Worm (Caenorhabditis elegans) whole organism, L4 larva: Measurements from ENCODE around the gene T13H5.1.
A peak's percentile ranks its signal among the peaks of the same experiment; 100 is the strongest.

Source experiments
- F26F4.8 ChIP-seq: fragments of 200-800 bp; sonication (Bioruptor generic); conservative IDR thresholded peaks from 2 replicates; pipeline ENCODE4 v1.3.6; 2022; ENCODE audit warnings: missing genetic modification characterization, missing compliant biosample characterization
- T20F7.1 ChIP-seq: fragments of 200-800 bp; sonication (Bioruptor generic); optimal IDR thresholded peaks from 2 replicates; lab custom pipeline; 2018; ENCODE audit warnings: mild to moderate bottlenecking, missing genetic modification characterization, missing compliant biosample characterization
- Y48G9A.11 ChIP-seq: fragments of 200-800 bp; sonication (Bioruptor generic); IDR thresholded peaks from 2 replicates; pipeline ENCODE4 v1.3.6; 2022; ENCODE audit warnings: missing genetic modification reagents, missing genetic modification characterization, missing compliant biosample characterization
- ZK337.2 ChIP-seq: fragments of 200-800 bp; sonication (Bioruptor generic); IDR thresholded peaks from 2 replicates; pipeline ENCODE4 v1.3.6; 2022; ENCODE audit warnings: missing genetic modification reagents, missing genetic modification characterization, missing compliant biosample characterization
- aha-1 ChIP-seq: fragments of 150-350 bp; peaks from one replicate; lab custom pipeline; 2014; ENCODE audit warnings: missing biosample characterization, missing genetic modification characterization
- ama-1 ChIP-seq: fragments of 150-350 bp; optimal IDR thresholded peaks from 2 replicates; lab custom pipeline; 2014; ENCODE audit warnings: inconsistent platforms, mixed read lengths
- ceh-82 ChIP-seq: sonication (generic microtip); optimal IDR thresholded peaks from 2 replicates; lab custom pipeline; 2017; ENCODE audit warnings: missing biosample characterization, missing genetic modification characterization
- cey-2 ChIP-seq: sonication (generic microtip); optimal IDR thresholded peaks from 3 replicates; lab custom pipeline; 2017; ENCODE audit warnings: missing genetic modification characterization, mild to moderate bottlenecking, missing compliant biosample characterization, antibody characterized with exemption, borderline replicate concordance; ENCODE audit not compliant: insufficient read depth
- daf-16 ChIP-seq, 3 experiments: sonication (generic microtip); optimal IDR thresholded peaks; 2 replicates each; lab custom pipeline; 2016 to 2017; ENCODE audit warnings: missing genetic modification characterization in 3 of 3, missing genetic modification reagents in 3 of 3, mild to moderate bottlenecking in 2 of 3, missing compliant biosample characterization in 2 of 3, missing biosample characterization in 1 of 3, moderate library complexity in 1 of 3
- daf-19 ChIP-seq: fragments of 200-800 bp; sonication (Bioruptor generic); conservative IDR thresholded peaks from 2 replicates; pipeline ENCODE4 v1.3.6; 2022; ENCODE audit warnings: missing genetic modification characterization, missing compliant biosample characterization
- dmd-6 ChIP-seq: fragments of 200-800 bp; sonication (Bioruptor generic); IDR thresholded peaks from 2 replicates; pipeline ENCODE4 v1.3.6; 2022; ENCODE audit warnings: missing genetic modification reagents, missing genetic modification characterization, missing compliant biosample characterization
- dmd-8 ChIP-seq: fragments of 200-800 bp; sonication (Bioruptor generic); IDR thresholded peaks from 2 replicates; pipeline ENCODE4 v1.3.6; 2022; ENCODE audit warnings: missing genetic modification characterization, missing compliant biosample characterization
- dpl-1 ChIP-seq: fragments of 150-350 bp; optimal IDR thresholded peaks from 2 replicates; lab custom pipeline; 2014; ENCODE audit warnings: missing biosample characterization, missing genetic modification reagents, missing genetic modification characterization
- egl-27 ChIP-seq: sonication (generic microtip); optimal IDR thresholded peaks from 3 replicates; lab custom pipeline; 2017; ENCODE audit warnings: missing biosample characterization, missing genetic modification reagents, missing genetic modification characterization
- egl-43 ChIP-seq: fragments of 200-800 bp; sonication (Bioruptor generic); IDR thresholded peaks from 2 replicates; pipeline ENCODE4 v1.3.6; 2022; ENCODE audit warnings: missing genetic modification reagents, missing genetic modification characterization, missing compliant biosample characterization
- hlh-30 ChIP-seq: sonication (generic microtip); optimal IDR thresholded peaks from 2 replicates; lab custom pipeline; 2017; ENCODE audit warnings: antibody characterized with exemption, mild to moderate bottlenecking, missing genetic modification characterization, missing compliant biosample characterization; ENCODE audit not compliant: insufficient read depth
- hmg-1.1 ChIP-seq: fragments of 200-800 bp; sonication (Bioruptor generic); IDR thresholded peaks from 2 replicates; pipeline ENCODE4 v1.3.6; 2022; ENCODE audit warnings: missing genetic modification reagents, missing genetic modification characterization, missing compliant biosample characterization
- jun-1 ChIP-seq: fragments of 150-350 bp; optimal IDR thresholded peaks from 2 replicates; lab custom pipeline; 2014; ENCODE audit warnings: missing biosample characterization, missing genetic modification reagents, missing genetic modification characterization
- lim-7 ChIP-seq: fragments of 200-800 bp; sonication (Bioruptor generic); IDR thresholded peaks from 2 replicates; pipeline ENCODE4 v1.3.6; 2022; ENCODE audit warnings: missing genetic modification characterization, missing compliant biosample characterization
- lsy-2 ChIP-seq, 2 experiments: fragments of 150-350 bp in 1 of 2; sonication (generic microtip) in 1 of 2; optimal IDR thresholded peaks; 2 replicates each; lab custom pipeline; 2014 to 2017; ENCODE audit warnings: missing biosample characterization in 2 of 2, missing genetic modification characterization in 2 of 2
- mdl-1 ChIP-seq, 2 experiments: fragments of 150-350 bp in 1 of 2; sonication (generic microtip) in 1 of 2; optimal IDR thresholded peaks; 2 replicates each; lab custom pipeline; 2014 to 2017; ENCODE audit warnings: missing biosample characterization in 2 of 2, missing genetic modification characterization in 2 of 2
- mes-2 ChIP-seq: sonication (generic microtip); optimal IDR thresholded peaks from 2 replicates; lab custom pipeline; 2016; ENCODE audit warnings: missing genotype, mild to moderate bottlenecking, missing genetic modification characterization, missing compliant biosample characterization; ENCODE audit not compliant: poor library complexity, severe bottlenecking
- mxl-2 ChIP-seq: fragments of 200-800 bp; sonication (Bioruptor generic); conservative IDR thresholded peaks from 2 replicates; pipeline ENCODE4 v1.3.6; 2022; ENCODE audit warnings: missing genetic modification reagents, missing genetic modification characterization, missing compliant biosample characterization
- mxl-3 ChIP-seq: fragments of 200-800 bp; sonication (Bioruptor generic); optimal IDR thresholded peaks from 2 replicates; lab custom pipeline; 2018; ENCODE audit warnings: mild to moderate bottlenecking, missing genetic modification characterization, missing compliant biosample characterization
- nhr-237 ChIP-seq: sonication (generic microtip); optimal IDR thresholded peaks from 2 replicates; lab custom pipeline; 2017; ENCODE audit warnings: missing biosample characterization, missing genetic modification characterization
- nhr-6 ChIP-seq: fragments of 150-350 bp; optimal IDR thresholded peaks from 2 replicates; lab custom pipeline; 2014; ENCODE audit warnings: missing biosample characterization, missing genetic modification characterization
- pqm-1 ChIP-seq: sonication (generic microtip); optimal IDR thresholded peaks from 2 replicates; lab custom pipeline; 2017; ENCODE audit warnings: missing biosample characterization, missing genetic modification characterization
- rbr-2 ChIP-seq: sonication (generic microtip); optimal IDR thresholded peaks from 2 replicates; lab custom pipeline; 2016; ENCODE audit warnings: missing genotype, missing genetic modification characterization, missing compliant biosample characterization
- sdz-12 ChIP-seq: fragments of 200-800 bp; sonication (Bioruptor generic); optimal IDR thresholded peaks from 2 replicates; lab custom pipeline; 2018; ENCODE audit warnings: mild to moderate bottlenecking, missing genetic modification characterization, missing compliant biosample characterization
- snpc-1.2 ChIP-seq: fragments of 200-800 bp; sonication (Bioruptor generic); IDR thresholded peaks from 2 replicates; pipeline ENCODE4 v1.3.6; 2022; ENCODE audit warnings: missing genetic modification reagents, missing genetic modification characterization, missing compliant biosample characterization
- snpc-4 ChIP-seq: fragments of 150-350 bp; optimal IDR thresholded peaks from 2 replicates; lab custom pipeline; 2014; ENCODE audit warnings: missing biosample characterization, missing genetic modification characterization
- tag-97 ChIP-seq: fragments of 200-800 bp; sonication (Bioruptor generic); IDR thresholded peaks from 2 replicates; pipeline ENCODE4 v1.3.6; 2022; ENCODE audit warnings: missing genetic modification characterization, missing compliant biosample characterization
- unc-39 ChIP-seq: sonication (generic microtip); optimal IDR thresholded peaks from 2 replicates; lab custom pipeline; 2017; ENCODE audit warnings: missing biosample characterization, missing genetic modification characterization
- unc-62 ChIP-seq, 3 experiments: fragments of 150-350 bp in 1 of 3; sonication (generic microtip); optimal IDR thresholded peaks in 2 of 3; peaks in 1 of 3; 1 replicate in 1 of 3; 2 replicates in 2 of 3; lab custom pipeline; 2014 to 2017; ENCODE audit warnings: missing biosample characterization in 3 of 3, missing genetic modification characterization in 3 of 3, missing genetic modification reagents in 3 of 3, missing genotype in 1 of 3
- zip-11 ChIP-seq: fragments of 200-800 bp; sonication (Bioruptor generic); IDR thresholded peaks from 2 replicates; pipeline ENCODE4 v1.3.6; 2022; ENCODE audit warnings: missing genetic modification characterization, missing compliant biosample characterization
- ztf-11 ChIP-seq: fragments of 150-350 bp; optimal IDR thresholded peaks from 2 replicates; lab custom pipeline; 2014; ENCODE audit warnings: missing biosample characterization, missing genetic modification characterization

T13H5.1 gene

DNA sequence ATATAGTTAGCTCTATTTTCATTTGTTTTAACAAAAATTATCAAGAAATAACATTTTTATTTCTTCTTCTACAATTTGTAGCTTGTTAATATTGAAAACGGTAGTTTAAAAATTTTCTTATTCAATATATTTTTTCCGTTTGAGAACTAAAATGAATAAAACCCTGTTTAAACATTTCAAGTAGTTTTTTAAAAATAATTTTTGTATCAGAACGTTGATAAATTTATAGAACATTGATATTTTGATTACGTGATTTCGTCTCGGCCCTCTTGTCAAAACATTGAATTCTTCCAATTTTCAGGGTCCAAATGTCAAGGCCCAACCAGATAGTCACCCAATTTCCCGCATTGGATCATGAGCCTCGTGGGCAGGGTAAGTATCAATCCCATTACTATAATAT is 31.6 kb upstream of the T13H5.1 start, which contains the start of gene pqn-73:
TSS of gene pqn-73 (plus strand) at position 301 of the 400 bp plus-strand sequence.
- TF ChIP-seq lsy-2 (tag; optimal IDR thresholded peaks at IDR 0.05; lab: Kevin White, UChicago) (no peak), egl-27 (tag; lab: Kevin White, UChicago) (no peak), F26F4.8 (no peak), mdl-1 (tag; optimal IDR thresholded peaks at IDR 0.05; lab: Kevin White, UChicago) (no peak), cey-2 (tag; lab: Kevin White, UChicago) (no peak), mxl-2 (GFP tag; lab: Robert Waterston, UW) (no peak), pqm-1 (no peak), Y48G9A.11 (no peak), daf-16 (GFP tag; optimal IDR thresholded peaks at IDR 0.05; lab: Kevin White, UChicago) (no peak), daf-16 (tag; optimal IDR thresholded peaks at IDR 0.05; lab: Kevin White, UChicago) (no peak), zip-11 (GFP tag; lab: Robert Waterston, UW) (no peak), nhr-237 (tag; lab: Kevin White, UChicago) (no peak), hlh-30 (no peak), ama-1 (lab: Kevin White, UChicago) (no peak), jun-1 (tag; lab: Kevin White, UChicago) (no peak)

DNA sequence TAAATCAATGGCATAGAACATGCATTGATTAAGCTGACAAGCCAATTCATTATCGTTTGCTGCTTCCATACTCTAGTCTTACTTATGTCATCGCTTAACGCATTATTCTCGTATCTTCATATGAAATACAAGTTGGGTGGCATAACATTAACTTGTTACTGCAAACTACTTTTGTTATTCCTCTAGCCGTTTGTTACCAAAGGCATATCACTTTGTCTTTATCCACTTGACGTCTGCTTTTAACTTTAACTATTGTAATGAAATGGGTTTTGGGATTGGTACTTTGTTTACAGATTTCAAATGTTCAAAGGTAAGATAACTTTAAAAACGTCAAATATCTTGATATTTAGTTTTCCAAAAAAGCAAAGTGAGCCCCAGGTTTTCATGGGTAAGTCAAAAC is 27.2 kb upstream of the T13H5.1 start, which contains the start of gene W01C9.2:
TSS of gene W01C9.2 (plus strand) at position 301 of the 400 bp plus-strand sequence.
- TF ChIP-seq nhr-6 (tag; lab: Kevin White, UChicago): no peak
- peak in 1 of 2 experiments; percentile 75 for TF ChIP-seq unc-62 (GFP tag; optimal IDR thresholded peaks at IDR 0.05 in 1 of 2; lab: Kevin White, UChicago)
- no peak for TF ChIP-seq unc-62 (tag; optimal IDR thresholded peaks at IDR 0.05; lab: Kevin White, UChicago)

DNA sequence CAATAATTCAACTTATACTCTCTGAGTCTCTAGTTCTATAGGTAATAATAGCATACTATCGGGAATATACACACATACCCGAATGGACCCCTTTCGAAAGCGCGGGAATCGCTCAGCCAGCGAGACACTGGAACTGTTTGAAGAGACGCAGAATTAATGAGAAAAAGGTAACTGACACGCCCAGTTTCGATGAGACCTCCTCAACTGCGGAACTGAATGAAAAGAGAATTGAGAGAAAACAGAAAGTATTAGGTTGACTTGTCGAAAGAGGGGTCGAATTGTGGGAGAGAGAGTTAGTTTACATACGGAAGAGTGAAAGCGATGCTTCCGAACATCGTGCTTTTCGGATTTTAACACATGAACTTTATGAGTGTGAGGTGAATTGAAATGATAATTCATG is 23.2 kb upstream of the T13H5.1 start:
- TF ChIP-seq unc-39: no peak
- no peak for TF ChIP-seq ceh-82
- TF ChIP-seq rbr-2: no peak
- no peak for TF ChIP-seq sdz-12 (GFP tag; lab: Kevin White, UChicago)
- TF ChIP-seq dmd-6 (GFP tag; lab: Robert Waterston, UW): no peak
- no peak for TF ChIP-seq snpc-1.2 (GFP tag; lab: Robert Waterston, UW)
- TF ChIP-seq, all 104 proteins: peak for 0

DNA sequence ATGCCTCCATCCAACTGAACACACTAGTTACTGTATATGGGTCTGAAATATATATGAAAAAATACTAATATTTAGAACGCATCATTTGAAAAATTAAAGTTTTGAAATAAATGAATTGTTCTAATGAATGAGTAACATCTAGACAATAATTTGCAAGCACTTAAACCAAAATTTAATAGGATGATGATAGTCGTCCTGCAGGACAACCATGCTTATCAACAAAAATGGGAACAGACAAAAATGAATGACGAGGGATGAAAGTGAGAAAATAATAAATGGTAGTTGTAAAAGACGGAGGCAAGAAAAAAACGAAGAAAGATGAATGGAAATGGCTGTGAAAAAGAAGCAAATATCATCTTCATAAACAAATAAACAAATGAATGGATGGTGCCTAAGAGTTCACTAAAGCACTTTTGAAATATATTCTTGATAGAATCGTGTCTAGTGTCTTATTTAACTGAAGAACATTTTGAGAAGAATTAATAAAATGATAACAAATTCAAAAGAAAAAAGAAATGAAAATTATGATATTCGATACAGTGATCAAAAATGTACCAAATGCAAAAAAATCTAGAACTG is 22.4 kb upstream of the T13H5.1 start, which contains the start of gene gldi-7:
TSS of gene gldi-7 (minus strand) at position 42 of the 579 bp plus-strand sequence.
- TF ChIP-seq pqm-1 (peak; percentile 63), mxl-3 (no peak), aha-1 (tag; lab: Kevin White, UChicago) (peak; percentile 64)

DNA sequence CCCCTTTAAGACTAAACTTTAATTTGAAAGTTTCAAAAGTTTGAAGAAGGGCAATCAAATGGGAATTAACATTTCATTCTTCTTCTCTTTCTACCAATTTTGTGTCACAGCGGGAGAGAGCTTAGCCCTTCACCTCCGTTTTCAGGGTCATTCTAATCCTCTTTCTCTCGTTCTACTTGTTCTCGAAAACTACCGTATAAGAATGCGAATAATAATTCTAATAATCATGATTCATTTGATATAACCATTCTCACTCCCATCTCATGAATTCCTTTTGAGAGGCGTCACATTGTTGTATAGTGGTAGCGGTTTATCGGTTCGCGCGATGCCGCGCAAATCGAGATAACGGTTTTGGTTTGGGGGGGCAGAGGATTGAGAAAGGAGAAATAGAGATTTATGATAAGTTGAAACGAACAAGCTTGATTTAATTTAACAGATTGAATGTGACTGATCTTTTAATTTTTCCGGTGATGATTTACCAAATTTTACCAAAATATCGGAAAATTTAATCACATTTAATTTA is 20.4 kb upstream of the T13H5.1 start:
- TF ChIP-seq ztf-11 (no peak), hmg-1.1 (0 out of 2 replicates have a peak, but pooled peaks have one; percentile 31), egl-43 (GFP tag; lab: Robert Waterston, UW) (no peak), aha-1 (tag; lab: Kevin White, UChicago) (peak; percentile 39)

DNA sequence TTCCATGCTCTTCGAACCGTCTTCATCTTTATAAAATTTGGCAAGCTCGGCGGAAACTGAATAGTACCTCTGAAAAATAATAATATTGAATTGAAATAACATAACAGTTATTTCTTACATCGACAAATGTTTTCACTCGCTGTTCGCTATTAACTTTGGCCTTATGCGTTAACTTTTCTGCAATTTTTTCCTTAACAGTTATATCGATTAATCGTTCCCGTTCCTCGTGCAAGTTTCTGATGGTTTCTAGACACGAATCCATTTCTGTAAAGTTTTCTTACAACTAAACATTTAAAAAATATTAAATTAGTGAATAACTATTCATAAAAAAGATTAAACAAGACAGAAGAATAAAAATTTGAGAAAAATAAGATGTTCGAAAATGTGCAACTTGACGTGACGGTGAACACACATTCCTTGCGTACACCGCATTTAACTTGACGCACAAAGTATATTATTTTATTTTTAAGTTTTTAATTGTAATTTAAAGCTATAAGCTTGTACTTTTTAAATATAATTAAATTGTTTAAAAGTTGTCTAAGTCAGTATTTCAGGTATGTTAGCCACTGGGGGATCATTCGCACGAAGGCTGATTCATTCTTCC is 16.4 kb upstream of the T13H5.1 start, which contains the start of the genes prp-9 and mrps-18B:
TSS of gene prp-9 (minus strand) at position 264 of the 604 bp plus-strand sequence.
TSS of gene mrps-18B (plus strand) at position 549 of the 604 bp plus-strand sequence.
- TF ChIP-seq egl-43 (GFP tag; lab: Robert Waterston, UW) (no peak), unc-62 (GFP tag; optimal IDR thresholded peaks at IDR 0.05 in 1 of 2; lab: Kevin White, UChicago) (peak in 1 of 2 experiments; percentile 90), unc-62 (tag; optimal IDR thresholded peaks at IDR 0.05; lab: Kevin White, UChicago) (no peak), T20F7.1 (GFP tag; lab: Kevin White, UChicago) (peak; percentile 66), mes-2 (tag; lab: Kevin White, UChicago) (peak; percentile 81), daf-16 (GFP tag; optimal IDR thresholded peaks at IDR 0.05; lab: Kevin White, UChicago) (no peak), daf-16 (tag; optimal IDR thresholded peaks at IDR 0.05; lab: Kevin White, UChicago) (peak; percentile 25), dpl-1 (peak; percentile 54), F26F4.8 (no peak), lim-7 (no peak), dmd-8 (GFP tag; lab: Robert Waterston, UW) (no peak), hlh-30 (peak; percentile 23), ZK337.2 (GFP tag; lab: Robert Waterston, UW) (no peak), lsy-2 (tag; optimal IDR thresholded peaks at IDR 0.05; lab: Kevin White, UChicago) (peak in 1 of 2 experiments; percentile 78), daf-19 (GFP tag; lab: Robert Waterston, UW) (no peak), snpc-4 (no peak), mdl-1 (tag; optimal IDR thresholded peaks at IDR 0.05; lab: Kevin White, UChicago) (no peak), tag-97 (GFP tag; lab: Robert Waterston, UW) (no peak)
